Fruit fly (Drosophila melanogaster) S2 (cell line): ENCODE measurements around the gene tw.

Experiments used
- CG8478 ChIP-seq: fragments of >200 bp; optimal IDR thresholded peaks from 2 replicates; lab custom pipeline; 2018
- CTCF ChIP-seq, 2 experiments: fragments of >200 bp; optimal IDR thresholded peaks; 2 replicates each; lab custom pipeline; 2018

tw gene

dm6 chrX:835965-836690 lies 51.6 kb downstream of the tw start:
- TF ChIP-seq CG8478 (no peak), CTCF (optimal IDR thresholded peaks at IDR 0.05; lab: Kevin White, UChicago) (no peak)
